Worm (Caenorhabditis elegans) whole organism, L3 larva: ENCODE measurements around the gene gcsh-1.
A peak's percentile ranks its signal among the peaks of the same experiment; 100 is the strongest.

Experiments used
- R02D3.7 ChIP-seq: fragments of 150-350 bp; optimal IDR thresholded peaks from 2 replicates; lab custom pipeline; 2014; ENCODE audit warnings: missing biosample characterization, missing genetic modification characterization
- ZK546.5 ChIP-seq: sonication (generic microtip); optimal IDR thresholded peaks from 2 replicates; lab custom pipeline; 2017; ENCODE audit warnings: missing biosample characterization, missing genetic modification characterization
- ama-1 ChIP-seq: fragments of 150-350 bp; optimal IDR thresholded peaks from 2 replicates; lab custom pipeline; 2018
- ceh-16 ChIP-seq: sonication (generic microtip); optimal IDR thresholded peaks from 2 replicates; lab custom pipeline; 2017; ENCODE audit warnings: missing biosample characterization, missing genetic modification characterization
- ceh-82 ChIP-seq: fragments of 150-350 bp; optimal IDR thresholded peaks from 2 replicates; lab custom pipeline; 2014; ENCODE audit warnings: missing biosample characterization, missing genetic modification characterization
- ceh-9 ChIP-seq: sonication (generic microtip); optimal IDR thresholded peaks from 2 replicates; lab custom pipeline; 2018; ENCODE audit warnings: missing biosample characterization, missing genetic modification characterization
- egl-27 ChIP-seq: sonication (generic microtip); optimal IDR thresholded peaks from 4 replicates; lab custom pipeline; 2017; ENCODE audit warnings: missing biosample characterization, missing genetic modification reagents, missing genetic modification characterization
- egl-5 ChIP-seq: fragments of 150-350 bp; optimal IDR thresholded peaks from 2 replicates; lab custom pipeline; 2017; ENCODE audit warnings: missing biosample characterization, missing genetic modification reagents, missing genetic modification characterization, inconsistent platforms
- elt-1 ChIP-seq: fragments of 150-350 bp; optimal IDR thresholded peaks from 2 replicates; lab custom pipeline; 2014; ENCODE audit warnings: missing biosample characterization, missing genetic modification characterization
- elt-2 ChIP-seq: sonication (generic microtip); optimal IDR thresholded peaks from 2 replicates; lab custom pipeline; 2016; ENCODE audit warnings: missing genetic modification reagents, mild to moderate bottlenecking, missing genetic modification characterization, missing compliant biosample characterization
- elt-3 ChIP-seq, 3 experiments: fragments of 150-350 bp in 1 of 3; sonication (generic microtip) in 2 of 3; optimal IDR thresholded peaks; 2 replicates in 2 of 3; 4 replicates in 1 of 3; lab custom pipeline; 2014 to 2017; ENCODE audit warnings: missing biosample characterization in 3 of 3, missing genetic modification characterization in 3 of 3
- fkh-10 ChIP-seq: sonication (generic microtip); optimal IDR thresholded peaks from 2 replicates; lab custom pipeline; 2017; ENCODE audit warnings: missing biosample characterization, missing genetic modification reagents, missing genetic modification characterization
- fkh-2 ChIP-seq: fragments of 150-350 bp; optimal IDR thresholded peaks from 2 replicates; lab custom pipeline; 2014; ENCODE audit warnings: missing biosample characterization, missing genetic modification reagents, missing genetic modification characterization
- fos-1 ChIP-seq: fragments of 150-350 bp; optimal IDR thresholded peaks from 2 replicates; lab custom pipeline; 2014; ENCODE audit warnings: missing biosample characterization, missing genetic modification characterization
- hmg-11 ChIP-seq: sonication (generic microtip); optimal IDR thresholded peaks from 2 replicates; lab custom pipeline; 2016; ENCODE audit warnings: missing genetic modification characterization, missing compliant biosample characterization
- jun-1 ChIP-seq: fragments of 150-350 bp; optimal IDR thresholded peaks from 2 replicates; lab custom pipeline; 2014; ENCODE audit warnings: missing biosample characterization, missing genetic modification reagents, missing genetic modification characterization
- lin-39 ChIP-seq: fragments of 150-350 bp; optimal IDR thresholded peaks from 2 replicates; lab custom pipeline; 2018; ENCODE audit warnings: missing biosample characterization, missing genetic modification reagents, missing genetic modification characterization
- lsy-12 ChIP-seq: sonication (generic microtip); optimal IDR thresholded peaks from 2 replicates; lab custom pipeline; 2016; ENCODE audit warnings: mild to moderate bottlenecking, missing genetic modification characterization, missing compliant biosample characterization
- mdl-1 ChIP-seq: fragments of 150-350 bp; optimal IDR thresholded peaks from 2 replicates; lab custom pipeline; 2014; ENCODE audit warnings: missing biosample characterization, missing genetic modification characterization
- mml-1 ChIP-seq: fragments of 150-350 bp; sonication (generic microtip); optimal IDR thresholded peaks from 3 replicates; lab custom pipeline; 2014; ENCODE audit warnings: missing biosample characterization, missing genetic modification characterization
- nfya-1 ChIP-seq: sonication (generic microtip); optimal IDR thresholded peaks from 2 replicates; lab custom pipeline; 2017; ENCODE audit warnings: missing genetic modification characterization, mild to moderate bottlenecking, missing compliant biosample characterization, antibody characterized with exemption, moderate library complexity; ENCODE audit not compliant: insufficient read depth
- nhr-11 ChIP-seq: fragments of 150-350 bp; optimal IDR thresholded peaks from 2 replicates; lab custom pipeline; 2014; ENCODE audit warnings: missing biosample characterization, missing genetic modification characterization
- nhr-237 ChIP-seq: fragments of 150-350 bp; optimal IDR thresholded peaks from 2 replicates; lab custom pipeline; 2014; ENCODE audit warnings: missing biosample characterization, missing genetic modification characterization
- nhr-25 ChIP-seq: sonication (generic microtip); optimal IDR thresholded peaks from 2 replicates; lab custom pipeline; 2017; ENCODE audit warnings: missing biosample characterization, missing genetic modification characterization
- nhr-43 ChIP-seq: sonication (generic microtip); optimal IDR thresholded peaks from 2 replicates; lab custom pipeline; 2016; ENCODE audit warnings: mild to moderate bottlenecking, missing genetic modification characterization, missing compliant biosample characterization; ENCODE audit not compliant: poor library complexity, severe bottlenecking
- nhr-67 ChIP-seq: fragments of 150-350 bp; optimal IDR thresholded peaks from 2 replicates; lab custom pipeline; 2014; ENCODE audit warnings: missing biosample characterization, missing genetic modification characterization
- pha-4 ChIP-seq: fragments of 150-350 bp; optimal IDR thresholded peaks from 2 replicates; lab custom pipeline; 2014; ENCODE audit warnings: missing biosample characterization, missing genetic modification reagents, missing genetic modification characterization
- pqm-1 ChIP-seq: fragments of 150-350 bp; optimal IDR thresholded peaks from 2 replicates; lab custom pipeline; 2017; ENCODE audit warnings: missing biosample characterization, missing genetic modification characterization, inconsistent platforms
- skn-1 ChIP-seq: fragments of 150-350 bp; optimal IDR thresholded peaks from 2 replicates; lab custom pipeline; 2014; ENCODE audit warnings: missing biosample characterization, missing genetic modification characterization
- zag-1 ChIP-seq: fragments of 150-350 bp; optimal IDR thresholded peaks from 2 replicates; lab custom pipeline; 2014; ENCODE audit warnings: missing biosample characterization, missing genetic modification characterization

gcsh-1 gene

ce11 chrX:14500422-14501058 lies 14.3 kb downstream of the gcsh-1 start:
- TF ChIP-seq nhr-11 (tag; lab: Kevin White, UChicago) (no peak), nhr-25 (peak; percentile 72), fkh-2 (tag; lab: Kevin White, UChicago) (no peak), pha-4 (tag; lab: Kevin White, UChicago) (peak; percentile 14), elt-2 (tag; lab: Kevin White, UChicago) (peak; percentile 99), elt-1 (tag; lab: Kevin White, UChicago) (peak; percentile 84), egl-27 (tag; lab: Kevin White, UChicago) (peak; percentile 36), pqm-1 (tag; lab: Kevin White, UChicago) (peak; percentile 17)
- TF ChIP-seq, all 47 proteins: peak for 6

- TF ChIP-seq nhr-237 (tag; lab: Kevin White, UChicago) (no peak), mml-1 (tag; lab: Kevin White, UChicago) (no peak), nhr-43 (peak; percentile 5), egl-27 (tag; lab: Kevin White, UChicago) (no peak), elt-2 (tag; lab: Kevin White, UChicago) (no peak), egl-5 (tag; lab: Kevin White, UChicago) (no peak), nhr-25 (peak; percentile 53)
Measured at ce11 chrX:14499830-14500409, 15.0 kb downstream of the gcsh-1 start.

ce11 chrX:14496545-14496944 lies 18.3 kb downstream of the gcsh-1 start:
- TF ChIP-seq fkh-2 (tag; lab: Kevin White, UChicago), result no peak
- peak; percentile 81 for TF ChIP-seq egl-5 (tag; lab: Kevin White, UChicago)

ce11 chrX:14495785-14496184 lies 19.1 kb downstream of the gcsh-1 start, which contains the start of gene ztf-14:
ztf-14 (plus strand) TSS chrX:14496085.
- TF ChIP-seq mml-1 (tag; lab: Kevin White, UChicago), result no peak
- TF ChIP-seq zag-1 (tag; lab: Kevin White, UChicago), result no peak
- no peak for TF ChIP-seq ceh-16
- no peak for TF ChIP-seq egl-27 (tag; lab: Kevin White, UChicago)
- TF ChIP-seq lsy-12, result no peak
- TF ChIP-seq fos-1 (tag; lab: Kevin White, UChicago), result no peak
- no peak for TF ChIP-seq nhr-43
- TF ChIP-seq fkh-10 (GFP tag; lab: Kevin White, UChicago), result no peak
- TF ChIP-seq elt-2 (tag; lab: Kevin White, UChicago), result no peak
- TF ChIP-seq ceh-9 (tag; lab: Kevin White, UChicago), result no peak
- TF ChIP-seq ama-1, result no peak

- TF ChIP-seq ZK546.5 (tag; lab: Kevin White, UChicago), result no peak
- no peak for TF ChIP-seq mdl-1
- peak; percentile 41 for TF ChIP-seq pha-4 (tag; lab: Kevin White, UChicago)
- TF ChIP-seq fos-1 (tag; lab: Kevin White, UChicago), result no peak
- TF ChIP-seq nhr-25, result no peak
- no peak for TF ChIP-seq hmg-11 (tag; lab: Kevin White, UChicago)
- peak; percentile 9 for TF ChIP-seq nfya-1 (tag; lab: Kevin White, UChicago)
- TF ChIP-seq lin-39, result peak; percentile 61
- no peak for TF ChIP-seq elt-2 (tag; lab: Kevin White, UChicago)
- TF ChIP-seq egl-27 (tag; lab: Kevin White, UChicago), result no peak
- TF ChIP-seq R02D3.7 (tag; lab: Kevin White, UChicago), result no peak
Measured at ce11 chrX:14495075-14495474, 19.8 kb downstream of the gcsh-1 start.

ce11 chrX:14492441-14492840 lies 22.4 kb downstream of the gcsh-1 start:
- no peak for TF ChIP-seq ceh-82
- no peak for TF ChIP-seq zag-1 (tag; lab: Kevin White, UChicago)
- no peak for TF ChIP-seq pqm-1 (tag; lab: Kevin White, UChicago)
- no peak for TF ChIP-seq jun-1
- TF ChIP-seq nhr-67 (tag; lab: Kevin White, UChicago), result no peak
- no peak for TF ChIP-seq egl-27 (tag; lab: Kevin White, UChicago)
- TF ChIP-seq skn-1, result no peak
- no peak for TF ChIP-seq elt-3 (tag; optimal IDR thresholded peaks at IDR 0.05; lab: Kevin White, UChicago)
- no peak for TF ChIP-seq elt-1 (tag; lab: Kevin White, UChicago)
